Fruit fly (Drosophila melanogaster): Measurements from ENCODE around the gene Es2.

Gene Es2

dm6 chrX:8489485-8489970 lies 28.2 kb downstream of the Es2 start, which contains the start of gene otu (continued):
- no peak for TF ChIP-seq Lim3 (GFP tag; IDR thresholded peaks at IDR 0.05)

dm6 chrX:8490291-8490975 lies 29.2 kb downstream of the Es2 start:
- peak in 1 of 2 experiments; percentile 57 for TF ChIP-seq eve (GFP tag; optimal IDR thresholded peaks at IDR 0.05)
- TF ChIP-seq CG7372 (GFP tag; IDR thresholded peaks at IDR 0.05), result no peak
- TF ChIP-seq Hr78 (GFP tag; optimal IDR thresholded peaks at IDR 0.05), result peak in 1 of 2 experiments; percentile 80
- no peak for TF ChIP-seq Vsx1 (GFP tag; optimal IDR thresholded peaks at IDR 0.05)
- TF ChIP-seq nerfin-1 (tag; optimal IDR thresholded peaks at IDR 0.05), result peak; percentile 1
- peak; percentile 73 for TF ChIP-seq exex (tag; optimal IDR thresholded peaks at IDR 0.05)
- peak in 1 of 2 experiments; percentile 51 for TF ChIP-seq Pdp1 (GFP tag; optimal IDR thresholded peaks at IDR 0.05)
- TF ChIP-seq CG10321 (GFP tag; IDR thresholded peaks at IDR 0.05), result 0 out of 2 replicates have a peak, but pooled peaks have one; percentile 37
- TF ChIP-seq PHDP (tag; optimal IDR thresholded peaks at IDR 0.05), result no peak
- TF ChIP-seq wor (GFP tag; IDR thresholded peaks at IDR 0.05), result no peak
- peak; percentile 25 for TF ChIP-seq CG17385 (GFP tag; optimal IDR thresholded peaks at IDR 0.05)
- TF ChIP-seq Med (GFP tag), result peak; percentile 33
- TF ChIP-seq ken (GFP tag; IDR thresholded peaks at IDR 0.05), result 0 out of 3 replicates have a peak, but pooled peaks have one; percentile 29
- peak; percentile 99 for TF ChIP-seq onecut (GFP tag; IDR thresholded peaks at IDR 0.05)
- TF ChIP-seq mirr (GFP tag; optimal IDR thresholded peaks at IDR 0.05), result peak; percentile 48
- peak; percentile 77 for TF ChIP-seq cwo (GFP tag; optimal IDR thresholded peaks at IDR 0.05)

- TF ChIP-seq dmrt99B (tag; optimal IDR thresholded peaks at IDR 0.05), result peak; percentile 17
- TF ChIP-seq CG2678 (tag; optimal IDR thresholded peaks at IDR 0.05), result peak; percentile 43
- no peak for TF ChIP-seq pan (optimal IDR thresholded peaks at IDR 0.05)
- peak in 1 of 2 experiments; percentile 6 for TF ChIP-seq pan (GFP tag; optimal IDR thresholded peaks at IDR 0.05 in 1 of 2, IDR thresholded peaks at IDR 0.05 in 1 of 2)
- TF ChIP-seq fd3F (GFP tag; optimal IDR thresholded peaks at IDR 0.05), result peak; percentile 1
- peak; percentile 36 for TF ChIP-seq gem (tag; optimal IDR thresholded peaks at IDR 0.05)
- TF ChIP-seq Abd-B (GFP tag; optimal IDR thresholded peaks at IDR 0.05), result peak; percentile 24
- TF ChIP-seq Meics (GFP tag; optimal IDR thresholded peaks at IDR 0.05), result peak; percentile 3
- TF ChIP-seq grau (tag; optimal IDR thresholded peaks at IDR 0.05), result peak; percentile 23
- peak; percentile 37 for TF ChIP-seq CG7839 (tag; optimal IDR thresholded peaks at IDR 0.05)
- TF ChIP-seq CG17612 (GFP tag; IDR thresholded peaks at IDR 0.05), result no peak
- no peak for TF ChIP-seq eve (GFP tag; optimal IDR thresholded peaks at IDR 0.05)
- peak; percentile 21 for TF ChIP-seq CG11504 (tag; optimal IDR thresholded peaks at IDR 0.05)
- TF ChIP-seq CoRest (tag; optimal IDR thresholded peaks at IDR 0.05), result peak; percentile 27
- no peak for TF ChIP-seq Hr78 (GFP tag; optimal IDR thresholded peaks at IDR 0.05)
Observed at dm6 chrX:8490976-8491345, 29.7 kb downstream of the Es2 start.

dm6 chrX:8491452-8492046 lies 30.3 kb downstream of the Es2 start:
- no peak for TF ChIP-seq Asciz (GFP tag; optimal IDR thresholded peaks at IDR 0.05)
- TF ChIP-seq Antp (GFP tag; optimal IDR thresholded peaks at IDR 0.05), result peak; percentile 44
- TF ChIP-seq CG12104 (GFP tag; optimal IDR thresholded peaks at IDR 0.05), result no peak
- no peak for TF ChIP-seq CG3995 (GFP tag; optimal IDR thresholded peaks at IDR 0.05)
- TF ChIP-seq CG8944 (GFP tag; optimal IDR thresholded peaks at IDR 0.05), result peak; percentile 16
- TF ChIP-seq CG34376 (GFP tag; optimal IDR thresholded peaks at IDR 0.05), result no peak
- peak; percentile 28 for TF ChIP-seq Atf-2 (GFP tag; optimal IDR thresholded peaks at IDR 0.05)
- TF ChIP-seq Sox102F (GFP tag; optimal IDR thresholded peaks at IDR 0.05), result peak; percentile 30
- TF ChIP-seq ro (GFP tag; IDR thresholded peaks at IDR 0.05), result no peak
- TF ChIP-seq dm (GFP tag; optimal IDR thresholded peaks at IDR 0.05), result no peak
- TF ChIP-seq CG9609 (GFP tag; optimal IDR thresholded peaks at IDR 0.05), result peak; percentile 6
- TF ChIP-seq CG17829 (tag; optimal IDR thresholded peaks at IDR 0.05), result no peak
- peak; percentile 13 for TF ChIP-seq Meics (GFP tag; optimal IDR thresholded peaks at IDR 0.05)
- peak; percentile 30 for TF ChIP-seq mam (GFP tag; optimal IDR thresholded peaks at IDR 0.05)
- TF ChIP-seq hth (optimal IDR thresholded peaks at IDR 0.05), result no peak
- TF ChIP-seq Ptx1 (GFP tag; IDR thresholded peaks at IDR 0.05), result peak; percentile 39; the same call in 1 of the 2 replicates
